Fruit fly (Drosophila melanogaster) whole organism, wandering third instar larva: ENCODE data around the gene CG32488.

ENCODE experiments used
- Abd-B ChIP-seq: fragments of >200 bp; optimal IDR thresholded peaks from 2 replicates; lab custom pipeline; 2017; ENCODE audit warnings: missing biosample characterization, missing genetic modification characterization
- CG32264 ChIP-seq: fragments of 200-800 bp; sonication (Bioruptor generic); optimal IDR thresholded peaks from 2 replicates; lab custom pipeline; 2016; ENCODE audit warnings: missing biosample characterization, missing genetic modification characterization
- CG9705 ChIP-seq: fragments of 200-800 bp; sonication (Bioruptor generic); optimal IDR thresholded peaks from 2 replicates; lab custom pipeline; 2018; ENCODE audit warnings: missing biosample characterization, mild to moderate bottlenecking, missing genetic modification characterization
- CrebA ChIP-seq: fragments of 200-800 bp; sonication (Bioruptor generic); optimal IDR thresholded peaks from 2 replicates; lab custom pipeline; 2016; ENCODE audit warnings: missing biosample characterization, mild to moderate bottlenecking, missing genetic modification characterization, borderline replicate concordance
- Dfd ChIP-seq: fragments of >200 bp; optimal IDR thresholded peaks from 2 replicates; lab custom pipeline; 2017; ENCODE audit warnings: missing biosample characterization, missing genetic modification characterization
- Dif ChIP-seq: fragments of 200-275, 200-300 bp; sonication (Bioruptor generic); optimal IDR thresholded peaks from 2 replicates; lab custom pipeline; 2018; ENCODE audit warnings: missing biosample characterization, missing genetic modification characterization; ENCODE audit not compliant: partially characterized antibody
- GATAd ChIP-seq: sonication (Bioruptor generic); optimal IDR thresholded peaks from 2 replicates; lab custom pipeline; 2016; ENCODE audit warnings: missing biosample characterization, missing genetic modification characterization
- HLH106 ChIP-seq: fragments of 200-800 bp; optimal IDR thresholded peaks from 3 replicates; lab custom pipeline; 2019; ENCODE audit warnings: missing biosample characterization, mild to moderate bottlenecking, missing genetic modification characterization, moderate library complexity
- Hnf4 ChIP-seq: fragments of 200-800 bp; sonication (Bioruptor generic); optimal IDR thresholded peaks from 2 replicates; lab custom pipeline; 2016; ENCODE audit warnings: missing biosample characterization, mild to moderate bottlenecking, missing genetic modification characterization
- Hr78 ChIP-seq: fragments of >200 bp; optimal IDR thresholded peaks from 2 replicates; lab custom pipeline; 2017; ENCODE audit warnings: missing biosample characterization, missing genetic modification characterization
- Hr83 ChIP-seq: fragments of 200-300 bp; sonication (Bioruptor generic); optimal IDR thresholded peaks from 2 replicates; lab custom pipeline; 2016; ENCODE audit warnings: missing biosample characterization, mild to moderate bottlenecking, missing genetic modification characterization, moderate library complexity; ENCODE audit not compliant: poor library complexity, severe bottlenecking
- Jra ChIP-seq: sonication (Bioruptor generic); optimal IDR thresholded peaks from 2 replicates; lab custom pipeline; 2016; ENCODE audit warnings: missing biosample characterization, missing genetic modification characterization
- Mio ChIP-seq: sonication (Bioruptor generic); optimal IDR thresholded peaks from 2 replicates; lab custom pipeline; 2016; ENCODE audit warnings: missing biosample characterization, missing genetic modification characterization
- Myc ChIP-seq: fragments of >200 bp; optimal IDR thresholded peaks from 2 replicates; lab custom pipeline; 2017
- N ChIP-seq: fragments of >200 bp; optimal IDR thresholded peaks from 2 replicates; lab custom pipeline; 2018; ENCODE audit warnings: missing biosample characterization, missing external identifiers, missing genetic modification characterization
- OdsH ChIP-seq: fragments of 200-800 bp; sonication (Bioruptor generic); optimal IDR thresholded peaks from 2 replicates; lab custom pipeline; 2016; ENCODE audit warnings: missing biosample characterization, mild to moderate bottlenecking, missing genetic modification characterization
- Rel ChIP-seq, 2 experiments: fragments of 200-800 bp; sonication (Bioruptor generic) in 1 of 2; optimal IDR thresholded peaks; 2 replicates in 1 of 2; 3 replicates in 1 of 2; lab custom pipeline; 2016 to 2019; ENCODE audit warnings: mild to moderate bottlenecking in 2 of 2, missing biosample characterization in 2 of 2, missing genetic modification characterization in 2 of 2, moderate library complexity in 1 of 2
- Sp1 ChIP-seq: fragments of 200-800 bp; sonication (Bioruptor generic); optimal IDR thresholded peaks from 3 replicates; lab custom pipeline; 2019; ENCODE audit warnings: missing biosample characterization, mild to moderate bottlenecking, missing genetic modification characterization, moderate library complexity
- Vsx2 ChIP-seq: fragments of 200-300, 225-300 bp; sonication (Bioruptor generic); optimal IDR thresholded peaks from 2 replicates; lab custom pipeline; 2018; ENCODE audit warnings: missing biosample characterization, missing genetic modification characterization; ENCODE audit not compliant: partially characterized antibody
- br ChIP-seq: fragments of 200-800 bp; sonication (Bioruptor generic); optimal IDR thresholded peaks from 2 replicates; lab custom pipeline; 2016; ENCODE audit warnings: missing biosample characterization, missing genetic modification characterization
- brk ChIP-seq: fragments of 200-800 bp; sonication (Bioruptor generic); optimal IDR thresholded peaks from 2 replicates; lab custom pipeline; 2016; ENCODE audit warnings: missing biosample characterization, mild to moderate bottlenecking, missing genetic modification characterization
- dl ChIP-seq, 2 experiments: fragments of 175-275, 200-275 bp in 1 of 2; fragments of 200-275 bp in 1 of 2; sonication (Bioruptor generic); optimal IDR thresholded peaks; lab custom pipeline; 2018; ENCODE audit warnings: mild to moderate bottlenecking in 2 of 2, missing biosample characterization in 2 of 2, missing genetic modification characterization in 2 of 2, moderate library complexity in 2 of 2; ENCODE audit not compliant: partially characterized antibody in 2 of 2, insufficient read depth in 1 of 2
- dsf ChIP-seq: sonication (Bioruptor generic); optimal IDR thresholded peaks from 2 replicates; lab custom pipeline; 2016; ENCODE audit warnings: missing biosample characterization, missing genetic modification characterization, borderline replicate concordance
- ey ChIP-seq: fragments of 200-800 bp; sonication (Bioruptor generic); optimal IDR thresholded peaks from 2 replicates; lab custom pipeline; 2016; ENCODE audit warnings: missing biosample characterization, missing genetic modification characterization
- foxo ChIP-seq, 2 experiments: fragments of 200-800 bp; sonication (Bioruptor generic); optimal IDR thresholded peaks; 2 replicates in 1 of 2; 3 replicates in 1 of 2; lab custom pipeline; 2016 to 2017; ENCODE audit warnings: missing biosample characterization in 2 of 2, missing genetic modification characterization in 2 of 2
- h ChIP-seq: fragments of 200-800 bp; sonication (Bioruptor generic); optimal IDR thresholded peaks from 3 replicates; lab custom pipeline; 2016; ENCODE audit warnings: missing biosample characterization, mild to moderate bottlenecking, missing genetic modification characterization
- jim ChIP-seq: fragments of 175-275, 200-325 bp; sonication (Bioruptor generic); optimal IDR thresholded peaks from 2 replicates; lab custom pipeline; 2016; ENCODE audit warnings: missing biosample characterization, mild to moderate bottlenecking, missing genetic modification characterization
- pan ChIP-seq: fragments of >200 bp; optimal IDR thresholded peaks from 2 replicates; lab custom pipeline; 2017
- psq ChIP-seq: fragments of 200-800 bp; sonication (Bioruptor generic); optimal IDR thresholded peaks from 3 replicates; lab custom pipeline; 2017; ENCODE audit warnings: missing biosample characterization, mild to moderate bottlenecking, missing genetic modification characterization, moderate library complexity
- rgr ChIP-seq: fragments of 200-800 bp; sonication (Bioruptor generic); optimal IDR thresholded peaks from 3 replicates; lab custom pipeline; 2016; ENCODE audit warnings: missing biosample characterization, mild to moderate bottlenecking, missing genetic modification characterization
- sage ChIP-seq: fragments of 200-800 bp; sonication (Bioruptor generic); optimal IDR thresholded peaks from 2 replicates; lab custom pipeline; 2016; ENCODE audit warnings: missing biosample characterization, mild to moderate bottlenecking, missing genetic modification characterization
- sv ChIP-seq: fragments of 200-800 bp; sonication (Bioruptor generic); optimal IDR thresholded peaks from 3 replicates; lab custom pipeline; 2016; ENCODE audit warnings: missing biosample characterization, missing genetic modification characterization
- tai ChIP-seq: sonication (Bioruptor generic); optimal IDR thresholded peaks from 2 replicates; lab custom pipeline; 2016; ENCODE audit warnings: missing biosample characterization, missing genetic modification characterization
- usp ChIP-seq: fragments of >200 bp; optimal IDR thresholded peaks from 2 replicates; lab custom pipeline; 2017; ENCODE audit warnings: missing biosample characterization, missing genetic modification characterization
- woc ChIP-seq: sonication (Bioruptor generic); optimal IDR thresholded peaks from 2 replicates; lab custom pipeline; 2016; ENCODE audit warnings: missing biosample characterization, mild to moderate bottlenecking, missing genetic modification characterization

Gene CG32488

DNA sequence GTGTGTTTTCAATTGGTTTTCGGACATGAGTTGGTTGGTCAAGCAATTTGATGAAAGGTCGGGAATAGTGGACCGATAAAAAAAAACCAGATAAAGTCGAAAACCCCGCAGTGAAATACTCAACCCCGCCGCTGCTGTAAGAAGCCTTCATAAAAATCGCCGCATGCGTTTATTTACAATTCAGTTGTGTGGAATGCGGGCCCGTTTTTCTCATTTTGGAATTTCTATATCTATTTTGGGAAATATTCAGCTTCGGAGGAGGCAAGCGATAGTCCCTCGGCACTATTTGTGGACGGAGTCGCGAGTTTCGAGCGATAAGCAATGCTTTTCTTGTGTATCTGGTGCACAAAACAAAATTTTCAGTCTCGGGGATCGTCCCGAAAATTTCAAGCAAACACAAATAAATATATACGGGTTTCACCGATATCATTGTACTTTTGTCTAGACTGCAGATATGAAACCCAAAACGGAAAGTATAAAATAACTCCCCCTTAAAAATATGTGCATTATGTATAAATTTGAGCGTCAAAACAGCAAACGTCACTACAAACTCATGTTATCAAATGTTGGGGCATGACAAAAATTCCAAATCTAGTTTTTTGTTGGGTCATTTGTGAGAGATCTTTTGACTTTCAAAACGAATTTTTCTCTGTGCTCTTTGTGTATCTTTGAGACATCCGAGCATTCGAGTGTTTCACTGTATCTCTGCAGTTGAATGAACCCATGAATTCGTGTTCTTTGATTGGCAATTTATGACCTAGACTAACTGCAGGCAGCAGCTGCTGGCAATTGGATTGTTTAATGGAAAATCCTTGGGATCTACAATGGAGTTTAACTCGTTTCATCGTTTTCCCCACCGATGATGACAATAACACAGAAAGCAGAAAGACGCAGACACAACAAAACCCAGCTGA lies 43.4 kb upstream of the CG32488 start:
- TF ChIP-seq Rel (GFP tag; optimal IDR thresholded peaks at IDR 0.05; lab: Kevin White, UChicago), result no peak
- TF ChIP-seq Rel (tag; optimal IDR thresholded peaks at IDR 0.05; lab: Kevin White, UChicago), result peak; percentile 93
- no peak for TF ChIP-seq brk (GFP tag; lab: Kevin White, UChicago)
- no peak for TF ChIP-seq Hr83 (GFP tag; lab: Kevin White, UChicago)
- TF ChIP-seq CG32264 (GFP tag; lab: Kevin White, UChicago), result no peak
- TF ChIP-seq sage, result no peak
- TF ChIP-seq pan (lab: Kevin White, UChicago), result no peak
- TF ChIP-seq sv (GFP tag; lab: Kevin White, UChicago), result no peak
- TF ChIP-seq Mio (GFP tag; lab: Kevin White, UChicago), result no peak
- TF ChIP-seq usp (GFP tag; lab: Kevin White, UChicago), result no peak
- no peak for TF ChIP-seq Abd-B (GFP tag; lab: Kevin White, UChicago)
- TF ChIP-seq h (GFP tag; lab: Kevin White, UChicago), result peak; percentile 1
- no peak for TF ChIP-seq OdsH (GFP tag; lab: Kevin White, UChicago)
- no peak for TF ChIP-seq dl (GFP tag; optimal IDR thresholded peaks at IDR 0.05; lab: Kevin White, UChicago; ENCODE audit: insufficient read depth in 1 of 2, partially characterized antibody in 2 of 2)
- TF ChIP-seq Hnf4 (GFP tag; lab: Kevin White, UChicago), result no peak
- TF ChIP-seq HLH106, result peak; percentile 19
- no peak for TF ChIP-seq foxo (GFP tag; optimal IDR thresholded peaks at IDR 0.05; lab: Kevin White, UChicago)
- TF ChIP-seq Hr78 (GFP tag; lab: Kevin White, UChicago), result no peak
- no peak for TF ChIP-seq br (GFP tag; lab: Kevin White, UChicago)
- TF ChIP-seq Dif (GFP tag; lab: Kevin White, UChicago), result no peak
- TF ChIP-seq ey (GFP tag; lab: Kevin White, UChicago), result peak; percentile 8

DNA sequence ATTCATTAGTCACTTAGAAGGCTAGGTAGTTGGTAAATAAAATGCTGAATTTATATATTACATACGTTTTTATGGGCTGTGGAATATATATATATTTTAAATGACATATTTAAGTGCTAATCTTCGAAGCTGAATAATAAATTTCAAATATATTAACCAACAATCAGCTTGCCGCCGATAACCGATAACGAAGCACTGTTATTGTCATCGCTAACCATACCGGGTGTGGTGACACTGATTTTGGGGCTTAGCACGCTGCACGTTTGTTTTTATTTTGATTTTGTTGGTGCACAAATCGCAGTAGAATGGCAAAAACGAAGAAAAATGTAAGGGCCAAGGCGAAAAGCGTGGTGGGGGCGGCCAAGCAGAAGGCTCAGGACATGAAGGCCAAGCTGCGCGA lies 39.0 kb upstream of the CG32488 start, which contains the start of gene CG16753:
CG16753 (plus strand) TSS at position 229 of the 400 bp plus-strand sequence.
- no peak for TF ChIP-seq N
- TF ChIP-seq Sp1 (GFP tag; lab: Kevin White, UChicago), result no peak
- TF ChIP-seq Hr83 (GFP tag; lab: Kevin White, UChicago), result no peak
- no peak for TF ChIP-seq h (GFP tag; lab: Kevin White, UChicago)
- no peak for TF ChIP-seq tai (GFP tag; lab: Kevin White, UChicago)
- no peak for TF ChIP-seq Rel (GFP tag; optimal IDR thresholded peaks at IDR 0.05; lab: Kevin White, UChicago)
- peak; percentile 83 for TF ChIP-seq Rel (tag; optimal IDR thresholded peaks at IDR 0.05; lab: Kevin White, UChicago)

DNA sequence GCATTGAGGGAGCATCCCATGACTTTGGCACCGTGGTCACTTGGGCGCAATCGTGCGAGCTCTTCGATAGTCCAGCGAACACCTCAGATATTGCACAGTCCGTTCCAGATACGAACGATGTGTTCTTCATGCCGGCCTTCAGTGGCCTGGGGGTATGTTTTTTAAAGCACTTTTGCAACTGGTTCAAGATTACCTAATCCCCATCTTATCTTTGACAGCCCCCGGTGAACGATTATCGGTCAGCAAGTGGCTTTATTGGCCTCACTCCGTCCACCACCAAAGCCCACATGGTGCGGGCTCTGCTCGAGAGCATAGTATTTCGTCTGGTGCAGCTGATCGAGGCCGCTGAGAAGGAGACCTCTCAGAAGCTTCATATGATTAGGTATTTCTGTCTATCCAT lies 38.2 kb upstream of the CG32488 start:
- TF ChIP-seq jim (GFP tag; lab: Kevin White, UChicago) (no peak), sage (no peak)

DNA sequence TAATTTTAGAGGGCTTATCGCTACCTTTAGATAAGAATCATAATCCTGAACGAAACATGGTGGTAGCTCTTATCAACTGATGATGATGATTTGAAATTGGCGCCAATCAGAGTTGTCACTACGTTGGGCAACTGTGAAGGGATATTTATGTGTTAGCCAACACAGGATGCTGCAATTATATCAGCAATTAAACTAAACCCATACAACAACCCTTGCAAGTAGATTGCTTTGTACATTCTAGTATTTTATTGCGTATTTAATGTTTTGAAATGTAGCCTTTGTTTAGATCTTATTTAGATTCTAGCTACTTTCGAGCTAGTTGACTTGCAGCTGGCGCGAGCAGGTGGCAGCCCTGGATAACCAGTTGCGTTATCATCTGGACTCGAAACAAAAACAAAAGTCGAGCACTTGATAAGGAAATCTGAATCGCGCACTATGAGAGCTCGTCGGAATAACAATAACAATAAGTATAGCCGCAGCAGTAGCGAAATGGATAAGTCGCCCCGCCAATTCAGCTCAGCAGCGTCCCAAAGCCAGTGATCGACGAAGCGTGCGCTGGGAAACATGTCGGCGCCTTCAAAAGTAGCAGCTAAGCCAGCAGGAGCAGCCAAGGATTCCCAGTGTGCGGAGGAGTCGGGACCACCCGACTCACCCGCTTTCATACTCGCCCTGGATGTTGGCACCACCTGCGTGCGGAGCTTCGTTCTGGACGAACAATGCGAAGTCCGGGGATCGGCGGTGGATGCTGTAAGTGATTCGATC lies 36.4 kb upstream of the CG32488 start, which contains the start of gene CG1271:
CG1271 (plus strand) TSS at position 405 of the 762 bp plus-strand sequence.
- no peak for TF ChIP-seq Dfd (GFP tag; lab: Kevin White, UChicago)
- TF ChIP-seq foxo (GFP tag; optimal IDR thresholded peaks at IDR 0.05; lab: Kevin White, UChicago), result peak in 1 of 2 experiments; percentile 82
- TF ChIP-seq rgr, result peak; percentile 59
- TF ChIP-seq Vsx2, result no peak
- TF ChIP-seq sv (GFP tag; lab: Kevin White, UChicago), result peak; percentile 29
- no peak for TF ChIP-seq sage
- peak; percentile 51 for TF ChIP-seq CG9705
- peak; percentile 41 for TF ChIP-seq OdsH (GFP tag; lab: Kevin White, UChicago)
- peak; percentile 82 for TF ChIP-seq woc (GFP tag; lab: Kevin White, UChicago)
- TF ChIP-seq h (GFP tag; lab: Kevin White, UChicago), result peak; percentile 85
- peak; percentile 98 for TF ChIP-seq Myc (lab: Kevin White, UChicago)
- TF ChIP-seq Jra (GFP tag; lab: Kevin White, UChicago), result peak; percentile 30
- peak; percentile 71 for TF ChIP-seq Sp1 (GFP tag; lab: Kevin White, UChicago)
- no peak for TF ChIP-seq dsf (GFP tag; lab: Kevin White, UChicago)
- peak; percentile 73 for TF ChIP-seq HLH106
- TF ChIP-seq Hr83 (GFP tag; lab: Kevin White, UChicago), result no peak
- peak; percentile 39 for TF ChIP-seq psq (GFP tag; lab: Kevin White, UChicago)
- peak; percentile 67 for TF ChIP-seq br (GFP tag; lab: Kevin White, UChicago)
- peak; percentile 84 for TF ChIP-seq GATAd (GFP tag; lab: Kevin White, UChicago)
- no peak for TF ChIP-seq Rel (GFP tag; optimal IDR thresholded peaks at IDR 0.05; lab: Kevin White, UChicago)
- peak; percentile 61 for TF ChIP-seq Rel (tag; optimal IDR thresholded peaks at IDR 0.05; lab: Kevin White, UChicago)
- TF ChIP-seq ey (GFP tag; lab: Kevin White, UChicago), result peak; percentile 65
- no peak for TF ChIP-seq pan (lab: Kevin White, UChicago)
- no peak for TF ChIP-seq brk (GFP tag; lab: Kevin White, UChicago)
- TF ChIP-seq CrebA (GFP tag; lab: Kevin White, UChicago), result no peak
